Worm (Caenorhabditis elegans) whole organism, young adult: ENCODE results near the gene K09C6.9.

Experiments used
- B0336.3 ChIP-seq: fragments of 200-800 bp; sonication (Bioruptor generic); IDR thresholded peaks from 2 replicates; pipeline ENCODE4 v1.3.6; 2022; ENCODE audit warnings: missing genetic modification characterization, missing compliant biosample characterization
- C17E4.6 ChIP-seq: fragments of 200-800 bp; sonication (Bioruptor generic); IDR thresholded peaks from 2 replicates; pipeline ENCODE4 v1.3.6; 2022; ENCODE audit warnings: missing genetic modification reagents, missing genetic modification characterization, missing compliant biosample characterization
- D2030.7 ChIP-seq: fragments of 200-800 bp; sonication (Bioruptor generic); IDR thresholded peaks from 2 replicates; pipeline ENCODE4 v1.3.6; 2022; ENCODE audit warnings: missing genetic modification reagents, missing genetic modification characterization, missing compliant biosample characterization
- F22D6.2 ChIP-seq: sonication (generic microtip); optimal IDR thresholded peaks from 2 replicates; lab custom pipeline; 2016; ENCODE audit warnings: mild to moderate bottlenecking, missing genetic modification characterization, missing compliant biosample characterization
- F23B12.7 ChIP-seq: sonication (generic microtip); optimal IDR thresholded peaks from 2 replicates; lab custom pipeline; 2017; ENCODE audit warnings: missing genetic modification characterization, mild to moderate bottlenecking, missing compliant biosample characterization, antibody characterized with exemption, moderate library complexity; ENCODE audit not compliant: insufficient read depth
- F33H1.4 ChIP-seq: fragments of 200-800 bp; sonication (Bioruptor generic); IDR thresholded peaks from 2 replicates; pipeline ENCODE4 v1.3.6; 2022; ENCODE audit warnings: missing genetic modification reagents, missing genetic modification characterization, missing compliant biosample characterization
- F52B5.7 ChIP-seq: sonication (generic microtip); optimal IDR thresholded peaks from 2 replicates; lab custom pipeline; 2016; ENCODE audit warnings: mild to moderate bottlenecking, missing genetic modification characterization, missing compliant biosample characterization
- F55B11.4 ChIP-seq: sonication (generic microtip); optimal IDR thresholded peaks from 2 replicates; lab custom pipeline; 2016; ENCODE audit warnings: missing compliant biosample characterization, missing genetic modification characterization, borderline replicate concordance; ENCODE audit not compliant: insufficient read depth
- F57A8.1 ChIP-seq: fragments of 200-800 bp; sonication (Bioruptor generic); optimal IDR thresholded peaks from 2 replicates; lab custom pipeline; 2018; ENCODE audit warnings: mild to moderate bottlenecking, missing genetic modification characterization, moderate library complexity, missing compliant biosample characterization
- F57C9.4 ChIP-seq: sonication (generic microtip); optimal IDR thresholded peaks from 2 replicates; lab custom pipeline; 2017; ENCODE audit warnings: mild to moderate bottlenecking, missing genetic modification characterization, missing compliant biosample characterization
- Y53F4B.3 ChIP-seq: fragments of 200-800 bp; sonication (Bioruptor generic); IDR thresholded peaks from 2 replicates; pipeline ENCODE4 v1.3.6; 2022; ENCODE audit warnings: missing genetic modification reagents, missing genetic modification characterization, missing compliant biosample characterization
- Y95B8A.8 ChIP-seq: fragments of 200-800 bp; sonication (Bioruptor generic); IDR thresholded peaks from 2 replicates; pipeline ENCODE4 v1.3.6; 2022; ENCODE audit warnings: missing genetic modification reagents, missing genetic modification characterization, missing compliant biosample characterization
- attf-3 ChIP-seq: fragments of 200-800 bp; sonication (Bioruptor generic); conservative IDR thresholded peaks from 2 replicates; pipeline ENCODE4 v1.3.6; 2022; ENCODE audit warnings: missing genetic modification reagents, missing genetic modification characterization, missing compliant biosample characterization
- attf-6 ChIP-seq: fragments of 200-800 bp; sonication (Bioruptor generic); IDR thresholded peaks from 2 replicates; pipeline ENCODE4 v1.3.6; 2022; ENCODE audit warnings: missing genetic modification reagents, missing genetic modification characterization, missing compliant biosample characterization
- bed-2 ChIP-seq: fragments of 200-800 bp; sonication (Bioruptor generic); IDR thresholded peaks from 2 replicates; pipeline ENCODE4 v1.3.6; 2022; ENCODE audit warnings: missing genetic modification reagents, missing genetic modification characterization, missing compliant biosample characterization
- ccch-3 ChIP-seq: fragments of 200-800 bp; sonication (Bioruptor generic); optimal IDR thresholded peaks from 2 replicates; lab custom pipeline; 2018; ENCODE audit warnings: mild to moderate bottlenecking, missing genetic modification characterization, missing compliant biosample characterization
- ceh-40 ChIP-seq: fragments of 200-800 bp; sonication (Bioruptor generic); IDR thresholded peaks from 2 replicates; pipeline ENCODE4 v1.3.6; 2022; ENCODE audit warnings: missing genetic modification characterization, missing compliant biosample characterization
- dpl-1 ChIP-seq: fragments of 150-350 bp; optimal IDR thresholded peaks from 2 replicates; lab custom pipeline; 2014; ENCODE audit warnings: missing biosample characterization, missing genetic modification reagents, missing genetic modification characterization
- egl-44 ChIP-seq: fragments of 200-800 bp; sonication (Bioruptor generic); IDR thresholded peaks from 2 replicates; pipeline ENCODE4 v1.3.6; 2022; ENCODE audit warnings: missing genetic modification reagents, missing genetic modification characterization, missing compliant biosample characterization
- fkh-3 ChIP-seq: sonication (generic microtip); optimal IDR thresholded peaks from 2 replicates; lab custom pipeline; 2016; ENCODE audit warnings: mild to moderate bottlenecking, missing genetic modification characterization, missing compliant biosample characterization
- him-1 ChIP-seq: sonication (generic microtip); optimal IDR thresholded peaks from 2 replicates; lab custom pipeline; 2016; ENCODE audit warnings: missing genotype, missing genetic modification reagents, missing genetic modification characterization, missing compliant biosample characterization
- hrde-1 ChIP-seq: sonication (generic microtip); optimal IDR thresholded peaks from 2 replicates; lab custom pipeline; 2016; ENCODE audit warnings: missing genetic modification characterization, mild to moderate bottlenecking, missing compliant biosample characterization, moderate library complexity, missing genotype, missing genetic modification reagents, borderline replicate concordance
- hsf-1 ChIP-seq: fragments of 200-800 bp; sonication (Bioruptor generic); IDR thresholded peaks from 2 replicates; pipeline ENCODE4 v1.3.6; 2022; ENCODE audit warnings: missing genetic modification reagents, missing genetic modification characterization, missing compliant biosample characterization
- madf-10 ChIP-seq: sonication (generic microtip); optimal IDR thresholded peaks from 2 replicates; lab custom pipeline; 2016; ENCODE audit warnings: mild to moderate bottlenecking, missing genetic modification characterization, missing compliant biosample characterization
- madf-6 ChIP-seq: fragments of 200-800 bp; sonication (Bioruptor generic); IDR thresholded peaks from 2 replicates; pipeline ENCODE4 v1.3.6; 2022; ENCODE audit warnings: missing genetic modification reagents, missing genetic modification characterization, missing compliant biosample characterization
- madf-8 ChIP-seq: fragments of 200-800 bp; sonication (Bioruptor generic); conservative IDR thresholded peaks from 2 replicates; pipeline ENCODE4 v1.3.6; 2022; ENCODE audit warnings: missing genetic modification reagents, missing genetic modification characterization, missing compliant biosample characterization
- mxl-1 ChIP-seq: sonication (generic microtip); optimal IDR thresholded peaks from 2 replicates; lab custom pipeline; 2016; ENCODE audit warnings: missing genetic modification characterization, missing compliant biosample characterization
- nhr-179 ChIP-seq: sonication (generic microtip); optimal IDR thresholded peaks from 2 replicates; lab custom pipeline; 2016; ENCODE audit warnings: mild to moderate bottlenecking, missing genetic modification characterization, missing compliant biosample characterization
- pbrm-1 ChIP-seq: fragments of 200-800 bp; sonication (Bioruptor generic); IDR thresholded peaks from 2 replicates; pipeline ENCODE4 v1.3.6; 2022; ENCODE audit warnings: missing genetic modification reagents, missing genetic modification characterization, missing compliant biosample characterization
- pha-4 ChIP-seq: fragments of 150-350 bp; sonication (generic microtip); optimal IDR thresholded peaks from 2 replicates; lab custom pipeline; 2014; ENCODE audit warnings: missing biosample characterization, missing genetic modification reagents, missing genetic modification characterization
- rcor-1 ChIP-seq: fragments of 200-800 bp; sonication (Bioruptor generic); IDR thresholded peaks from 2 replicates; pipeline ENCODE4 v1.3.6; 2022; ENCODE audit warnings: missing genetic modification reagents, missing genetic modification characterization, missing compliant biosample characterization
- repo-1 ChIP-seq: sonication (generic microtip); optimal IDR thresholded peaks from 2 replicates; lab custom pipeline; 2017; ENCODE audit warnings: mild to moderate bottlenecking, missing genetic modification characterization, missing compliant biosample characterization
- sdz-38 ChIP-seq: sonication (generic microtip); optimal IDR thresholded peaks from 2 replicates; lab custom pipeline; 2016; ENCODE audit warnings: missing genotype, missing genetic modification characterization, missing compliant biosample characterization
- snpc-1.1 ChIP-seq: sonication (generic microtip); optimal IDR thresholded peaks from 2 replicates; lab custom pipeline; 2017; ENCODE audit warnings: missing genetic modification characterization, mild to moderate bottlenecking, missing compliant biosample characterization, antibody characterized with exemption, moderate library complexity, missing genotype, missing genetic modification reagents; ENCODE audit not compliant: insufficient read depth
- tbx-9 ChIP-seq: sonication (generic microtip); optimal IDR thresholded peaks from 2 replicates; lab custom pipeline; 2016; ENCODE audit warnings: borderline replicate concordance, missing genetic modification characterization, inconsistent platforms, missing compliant biosample characterization
- tlf-1 ChIP-seq: fragments of 200-800 bp; sonication (Bioruptor generic); optimal IDR thresholded peaks from 2 replicates; lab custom pipeline; 2018; ENCODE audit warnings: mild to moderate bottlenecking, missing genetic modification characterization, missing compliant biosample characterization
- zfh-2 ChIP-seq: fragments of 200-800 bp; sonication (Bioruptor generic); conservative IDR thresholded peaks from 2 replicates; pipeline ENCODE4 v1.3.6; 2022; ENCODE audit warnings: missing genetic modification reagents, missing genetic modification characterization, missing compliant biosample characterization
- ztf-22 ChIP-seq: fragments of 200-800 bp; sonication (Bioruptor generic); optimal IDR thresholded peaks from 2 replicates; lab custom pipeline; 2018; ENCODE audit warnings: mild to moderate bottlenecking, missing genetic modification characterization, moderate library complexity, missing compliant biosample characterization
- ztf-26 ChIP-seq: sonication (generic microtip); optimal IDR thresholded peaks from 2 replicates; lab custom pipeline; 2017; ENCODE audit warnings: missing genetic modification characterization, missing compliant biosample characterization

Gene K09C6.9

ce11 chrV:890423-890822 lies 35.6 kb upstream of the K09C6.9 start, which contains the start of gene srlf-21 (continued):
- no peak for TF ChIP-seq snpc-1.1 (tag; lab: Kevin White, UChicago)

- TF ChIP-seq ceh-40 (GFP tag; lab: Robert Waterston, UW) (no peak), zfh-2 (GFP tag; lab: Robert Waterston, UW) (no peak), B0336.3 (GFP tag; lab: Robert Waterston, UW) (no peak), hsf-1 (GFP tag; lab: Robert Waterston, UW) (no peak), F52B5.7 (tag; lab: Kevin White, UChicago) (no peak), mxl-1 (tag; lab: Kevin White, UChicago) (no peak), madf-10 (tag; lab: Kevin White, UChicago) (no peak), attf-6 (GFP tag; lab: Robert Waterston, UW) (no peak), pbrm-1 (GFP tag; lab: Robert Waterston, UW) (no peak), F23B12.7 (tag; lab: Kevin White, UChicago) (no peak), him-1 (tag; lab: Kevin White, UChicago) (no peak), sdz-38 (tag; lab: Kevin White, UChicago) (no peak), F33H1.4 (GFP tag; lab: Robert Waterston, UW) (no peak), D2030.7 (GFP tag; lab: Robert Waterston, UW) (no peak), snpc-1.1 (tag; lab: Kevin White, UChicago) (no peak), F22D6.2 (tag; lab: Kevin White, UChicago) (no peak), pha-4 (tag; lab: Kevin White, UChicago) (no peak), attf-3 (no peak), madf-6 (no peak), Y53F4B.3 (GFP tag; lab: Robert Waterston, UW) (no peak)
- TF ChIP-seq, all 124 proteins: peak for 0
Measured at ce11 chrV:889216-889615, 34.4 kb upstream of the K09C6.9 start, which contains the start of gene T02B11.6. TSS of gene T02B11.6 (minus strand) at chrV:889316.

ce11 chrV:884324-884723 lies 29.5 kb upstream of the K09C6.9 start, which contains the start of gene srj-38:
TSS of gene srj-38 (minus strand) at chrV:884424.
- TF ChIP-seq dpl-1 (GFP tag; lab: Kevin White, UChicago) = no peak
- TF ChIP-seq fkh-3 (tag; lab: Kevin White, UChicago) = no peak
- TF ChIP-seq bed-2 = no peak
- TF ChIP-seq tbx-9 (tag; lab: Kevin White, UChicago) = no peak
- TF ChIP-seq hrde-1 = no peak
- no peak for TF ChIP-seq tlf-1 (GFP tag; lab: Kevin White, UChicago)
- no peak for TF ChIP-seq F55B11.4 (tag; lab: Kevin White, UChicago)
- no peak for TF ChIP-seq ztf-26 (tag; lab: Kevin White, UChicago)
- TF ChIP-seq madf-8 = no peak
- TF ChIP-seq C17E4.6 (GFP tag; lab: Robert Waterston, UW) = no peak
- TF ChIP-seq Y95B8A.8 (GFP tag; lab: Robert Waterston, UW) = no peak
- TF ChIP-seq snpc-1.1 (tag; lab: Kevin White, UChicago) = no peak
- TF ChIP-seq F57C9.4 (tag; lab: Kevin White, UChicago) = no peak
- no peak for TF ChIP-seq repo-1 (tag; lab: Kevin White, UChicago)
- TF ChIP-seq F57A8.1 = no peak
- no peak for TF ChIP-seq ztf-22 (GFP tag; lab: Kevin White, UChicago)
- TF ChIP-seq egl-44 = no peak
- TF ChIP-seq rcor-1 (GFP tag; lab: Robert Waterston, UW) = no peak
- TF ChIP-seq ccch-3 = no peak
- TF ChIP-seq nhr-179 (tag; lab: Kevin White, UChicago) = no peak
